Fruit fly (Drosophila melanogaster) whole organism, embryonic: ENCODE results near the gene CG14154.
A peak's percentile ranks its signal among the peaks of the same experiment; 100 is the strongest.

Experiments used
- Ada2b ChIP-seq: fragments of 200-800 bp; sonication (Bioruptor generic); IDR thresholded peaks from 2 replicates; pipeline ENCODE4 v1.3.6; 2022; ENCODE audit warnings: missing biosample characterization, missing genetic modification characterization
- CG11695 ChIP-seq: fragments of 200-800 bp; sonication (Bioruptor generic); IDR thresholded peaks from 3 replicates; pipeline ENCODE4 v1.3.6; 2022; ENCODE audit warnings: missing biosample characterization, missing genetic modification characterization
- CG13123 ChIP-seq: fragments of 200-800 bp; sonication (Bioruptor generic); optimal IDR thresholded peaks from 2 replicates; lab custom pipeline; 2016; ENCODE audit warnings: missing biosample characterization, missing genetic modification characterization
- CG13624 ChIP-seq: fragments of 200-800 bp; sonication (Bioruptor generic); optimal IDR thresholded peaks from 2 replicates; lab custom pipeline; 2016; ENCODE audit warnings: missing biosample characterization, missing genetic modification characterization
- CG13894 ChIP-seq: fragments of 200-800 bp; sonication (Bioruptor generic); optimal IDR thresholded peaks from 3 replicates; lab custom pipeline; 2018; ENCODE audit warnings: missing biosample characterization, mild to moderate bottlenecking, missing genetic modification characterization, moderate library complexity
- CG14014 ChIP-seq: fragments of 200-800 bp; sonication (Bioruptor generic); IDR thresholded peaks from 2 replicates; pipeline ENCODE4 v1.3.6; 2022; ENCODE audit warnings: missing biosample characterization, missing genetic modification characterization
- CG17359 ChIP-seq: fragments of 200-800 bp; sonication (Bioruptor generic); optimal IDR thresholded peaks from 3 replicates; lab custom pipeline; 2018; ENCODE audit warnings: missing biosample characterization, mild to moderate bottlenecking, missing genetic modification characterization, moderate library complexity
- CG17912 ChIP-seq: fragments of 200-800 bp; sonication (Bioruptor generic); optimal IDR thresholded peaks from 2 replicates; lab custom pipeline; 2018; ENCODE audit warnings: missing biosample characterization, mild to moderate bottlenecking, missing genetic modification characterization
- CG18476 ChIP-seq: fragments of 200-800 bp; sonication (Bioruptor generic); optimal IDR thresholded peaks from 2 replicates; lab custom pipeline; 2016; ENCODE audit warnings: missing biosample characterization, mild to moderate bottlenecking, missing genetic modification characterization
- CG18599 ChIP-seq: fragments of 200-800 bp; sonication (Bioruptor generic); optimal IDR thresholded peaks from 3 replicates; lab custom pipeline; 2017; ENCODE audit warnings: missing biosample characterization, missing genetic modification characterization, mild to moderate bottlenecking, moderate library complexity, missing genetic modification reagents
- CG2199 ChIP-seq: fragments of 200-800 bp; sonication (Bioruptor generic); IDR thresholded peaks from 3 replicates; pipeline ENCODE4 v1.3.6; 2022; ENCODE audit warnings: missing biosample characterization, missing genetic modification characterization
- CG3281 ChIP-seq: fragments of 200-800 bp; sonication (Bioruptor generic); optimal IDR thresholded peaks from 3 replicates; lab custom pipeline; 2017; ENCODE audit warnings: missing biosample characterization, mild to moderate bottlenecking, missing genetic modification characterization
- CG33213 ChIP-seq: fragments of 200-800 bp; sonication (Bioruptor generic); optimal IDR thresholded peaks from 3 replicates; lab custom pipeline; 2016; ENCODE audit warnings: missing biosample characterization, missing genetic modification characterization
- CG3995 ChIP-seq: fragments of 200-800 bp; sonication (Bioruptor generic); optimal IDR thresholded peaks from 3 replicates; lab custom pipeline; 2016; ENCODE audit warnings: missing biosample characterization, missing genetic modification characterization
- CG4854 ChIP-seq: fragments of 200-800 bp; sonication (Bioruptor generic); optimal IDR thresholded peaks from 2 replicates; lab custom pipeline; 2016; ENCODE audit warnings: missing biosample characterization, missing genetic modification characterization, inconsistent platforms
- CG6654 ChIP-seq: fragments of 200-800 bp; sonication (Bioruptor generic); optimal IDR thresholded peaks from 2 replicates; lab custom pipeline; 2017; ENCODE audit warnings: missing biosample characterization, mild to moderate bottlenecking, missing genetic modification characterization
- CG7556 ChIP-seq: fragments of 200-800 bp; sonication (Bioruptor generic); optimal IDR thresholded peaks from 2 replicates; lab custom pipeline; 2017; ENCODE audit warnings: missing biosample characterization, mild to moderate bottlenecking, missing genetic modification characterization
- CG7963 ChIP-seq: fragments of 200-800 bp; sonication (Bioruptor generic); IDR thresholded peaks from 3 replicates; pipeline ENCODE4 v1.3.6; 2022; ENCODE audit warnings: missing biosample characterization, missing genetic modification characterization; ENCODE audit not compliant: partially characterized antibody
- CG9215 ChIP-seq: fragments of 200-800 bp; sonication (Bioruptor generic); IDR thresholded peaks from 2 replicates; pipeline ENCODE4 v1.3.6; 2022; ENCODE audit warnings: missing biosample characterization, missing genetic modification characterization
- CG9437 ChIP-seq: fragments of 200-800 bp; sonication (Bioruptor generic); optimal IDR thresholded peaks from 2 replicates; lab custom pipeline; 2018; ENCODE audit warnings: missing biosample characterization, mild to moderate bottlenecking, missing genetic modification characterization
- CG9817 ChIP-seq: fragments of 200-800 bp; sonication (Bioruptor generic); optimal IDR thresholded peaks from 2 replicates; lab custom pipeline; 2018; ENCODE audit warnings: missing biosample characterization, mild to moderate bottlenecking, missing genetic modification characterization, moderate library complexity
- CrebB ChIP-seq: fragments of 200-800 bp; sonication (Bioruptor generic); optimal IDR thresholded peaks from 3 replicates; lab custom pipeline; 2018; ENCODE audit warnings: missing biosample characterization, mild to moderate bottlenecking, missing genetic modification characterization
- Doc2 ChIP-seq: fragments of 200-800 bp; sonication (Bioruptor generic); IDR thresholded peaks from 2 replicates; pipeline ENCODE4 v1.3.6; 2022; ENCODE audit warnings: missing biosample characterization, missing genetic modification characterization
- Eip74EF ChIP-seq, 2 experiments: fragments of 200-800 bp in 1 of 2; fragments of >200 bp in 1 of 2; sonication (Bioruptor generic) in 1 of 2; optimal IDR thresholded peaks; 2 replicates each; lab custom pipeline; 2017 to 2019; ENCODE audit warnings: missing biosample characterization in 2 of 2, missing genetic modification characterization in 2 of 2, mild to moderate bottlenecking in 1 of 2, moderate library complexity in 1 of 2
- Hr51 ChIP-seq, 2 experiments: fragments of 200-800 bp; sonication (Bioruptor generic); optimal IDR thresholded peaks; 2 replicates in 1 of 2; 3 replicates in 1 of 2; lab custom pipeline; 2016 to 2018; ENCODE audit warnings: missing biosample characterization in 2 of 2, missing genetic modification characterization in 2 of 2, mild to moderate bottlenecking in 1 of 2, moderate library complexity in 1 of 2
- Mad ChIP-seq: fragments of 200-800 bp; sonication (Bioruptor generic); optimal IDR thresholded peaks from 2 replicates; lab custom pipeline; 2016; ENCODE audit warnings: missing biosample characterization, missing genetic modification characterization
- Meics ChIP-seq: fragments of 200-800 bp; sonication (Bioruptor generic); optimal IDR thresholded peaks from 2 replicates; lab custom pipeline; 2017; ENCODE audit warnings: missing biosample characterization, mild to moderate bottlenecking, missing genetic modification characterization
- Myb ChIP-seq: fragments of 200-800 bp; sonication (Bioruptor generic); optimal IDR thresholded peaks from 2 replicates; lab custom pipeline; 2016; ENCODE audit warnings: missing biosample characterization, missing genetic modification characterization
- NK7.1 ChIP-seq: fragments of 200-800 bp; sonication (Bioruptor generic); optimal IDR thresholded peaks from 3 replicates; lab custom pipeline; 2016; ENCODE audit warnings: missing biosample characterization, missing genetic modification characterization
- Scr ChIP-seq: fragments of 200-800 bp; sonication (Bioruptor generic); IDR thresholded peaks from 2 replicates; pipeline ENCODE4 v1.3.6; 2022; ENCODE audit warnings: missing biosample characterization, missing genetic modification characterization; ENCODE audit not compliant: partially characterized antibody
- Stat92E ChIP-seq, 3 experiments: fragments of >200 bp in 2 of 3; fragments of 200-800 bp in 1 of 3; sonication (Bioruptor generic) in 1 of 3; optimal IDR thresholded peaks; 2 replicates each; lab custom pipeline; 2017 to 2019; ENCODE audit warnings: missing biosample characterization in 3 of 3, missing genetic modification characterization in 3 of 3, mild to moderate bottlenecking in 1 of 3, moderate library complexity in 1 of 3
- Xrp1 ChIP-seq: fragments of 200-800 bp; sonication (Bioruptor generic); IDR thresholded peaks from 2 replicates; pipeline ENCODE4 v1.3.6; 2022; ENCODE audit warnings: missing biosample characterization, missing genetic modification characterization
- caup ChIP-seq: fragments of 200-800 bp; sonication (Bioruptor generic); optimal IDR thresholded peaks from 3 replicates; lab custom pipeline; 2017; ENCODE audit warnings: missing biosample characterization, mild to moderate bottlenecking, missing genetic modification characterization, moderate library complexity; ENCODE audit not compliant: severe bottlenecking
- chinmo ChIP-seq: fragments of 200-800 bp; sonication (Bioruptor generic); IDR thresholded peaks from 4 replicates; pipeline ENCODE4 v1.3.6; 2022; ENCODE audit warnings: missing biosample characterization, missing genetic modification characterization; ENCODE audit not compliant: partially characterized antibody
- dmrt99B ChIP-seq: fragments of 200-800 bp; sonication (Bioruptor generic); optimal IDR thresholded peaks from 2 replicates; lab custom pipeline; 2018; ENCODE audit warnings: missing biosample characterization, mild to moderate bottlenecking, missing genetic modification characterization, moderate library complexity
- dpn ChIP-seq, 2 experiments: fragments of 200-800 bp; sonication (Bioruptor generic); optimal IDR thresholded peaks; 3 replicates each; lab custom pipeline; 2016; ENCODE audit warnings: missing biosample characterization in 2 of 2, missing genetic modification characterization in 2 of 2
- emc ChIP-seq: fragments of 200-800 bp; sonication (Bioruptor generic); optimal IDR thresholded peaks from 2 replicates; lab custom pipeline; 2016; ENCODE audit warnings: missing biosample characterization, missing genetic modification characterization
- fd3F ChIP-seq: fragments of 200-800 bp; sonication (Bioruptor generic); optimal IDR thresholded peaks from 2 replicates; lab custom pipeline; 2018; ENCODE audit warnings: missing biosample characterization, mild to moderate bottlenecking, missing genetic modification characterization, moderate library complexity
- gro ChIP-seq: fragments of 200-800 bp; sonication (Bioruptor generic); optimal IDR thresholded peaks from 2 replicates; lab custom pipeline; 2016; ENCODE audit warnings: missing biosample characterization, missing genetic modification characterization
- jigr1 ChIP-seq: fragments of 200-800 bp; sonication (Bioruptor generic); IDR thresholded peaks from 3 replicates; pipeline ENCODE4 v1.3.6; 2022; ENCODE audit warnings: missing biosample characterization, missing genetic modification characterization
- kni ChIP-seq: fragments of 200-800 bp; sonication (Bioruptor generic); optimal IDR thresholded peaks from 3 replicates; lab custom pipeline; 2017; ENCODE audit warnings: mild to moderate bottlenecking, missing biosample characterization, missing genetic modification reagents, missing genetic modification characterization
- maf-S ChIP-seq: fragments of 200-800 bp; sonication (Bioruptor generic); optimal IDR thresholded peaks from 2 replicates; lab custom pipeline; 2016; ENCODE audit warnings: missing biosample characterization, missing genetic modification characterization
- phol ChIP-seq: fragments of 200-800 bp; sonication (Bioruptor generic); optimal IDR thresholded peaks from 3 replicates; lab custom pipeline; 2018; ENCODE audit warnings: missing biosample characterization, mild to moderate bottlenecking, missing genetic modification characterization, moderate library complexity
- psq ChIP-seq: fragments of 200-800 bp; sonication (Bioruptor generic); optimal IDR thresholded peaks from 2 replicates; lab custom pipeline; 2017; ENCODE audit warnings: missing biosample characterization, missing genetic modification characterization
- run ChIP-seq: fragments of 200-800 bp; sonication (Bioruptor generic); optimal IDR thresholded peaks from 3 replicates; lab custom pipeline; 2018; ENCODE audit warnings: missing biosample characterization, mild to moderate bottlenecking, missing genetic modification characterization
- shn ChIP-seq: fragments of 200-800 bp; sonication (Bioruptor generic); optimal IDR thresholded peaks from 3 replicates; lab custom pipeline; 2016; ENCODE audit warnings: missing biosample characterization, missing genetic modification characterization
- sob ChIP-seq: fragments of 200-800 bp; sonication (Bioruptor generic); IDR thresholded peaks from 2 replicates; pipeline ENCODE4 v1.3.6; 2022; ENCODE audit warnings: missing biosample characterization, missing genetic modification characterization
- sr ChIP-seq: fragments of 200-800 bp; sonication (Bioruptor generic); IDR thresholded peaks from 3 replicates; pipeline ENCODE4 v1.3.6; 2022; ENCODE audit warnings: missing biosample characterization, missing genetic modification characterization
- tio ChIP-seq: fragments of 200-800 bp; sonication (Bioruptor generic); optimal IDR thresholded peaks from 2 replicates; lab custom pipeline; 2017; ENCODE audit warnings: missing biosample characterization, missing genetic modification characterization, inconsistent platforms
- zen2 ChIP-seq: fragments of 200-800 bp; sonication (Bioruptor generic); IDR thresholded peaks from 3 replicates; pipeline ENCODE4 v1.3.6; 2022; ENCODE audit warnings: missing biosample characterization, missing genetic modification characterization; ENCODE audit not compliant: partially characterized antibody

CG14154 gene

dm6 chr3L:10681814-10682213 lies 40.1 kb downstream of the CG14154 start (continued):
- TF ChIP-seq Stat92E (GFP tag; optimal IDR thresholded peaks at IDR 0.05; lab: Kevin White, UChicago) (no peak), fd3F (GFP tag; lab: Kevin White, UChicago) (no peak), Myb (GFP tag; lab: Kevin White, UChicago) (no peak), CG9437 (GFP tag; lab: Kevin White, UChicago) (no peak), CrebB (peak; percentile 30), Eip74EF (GFP tag; optimal IDR thresholded peaks at IDR 0.05; lab: Kevin White, UChicago) (no peak), CG4854 (GFP tag; lab: Kevin White, UChicago) (no peak), shn (GFP tag; lab: Kevin White, UChicago) (no peak), CG13123 (GFP tag; lab: Kevin White, UChicago) (no peak), gro (GFP tag; lab: Kevin White, UChicago) (no peak), dpn (GFP tag; optimal IDR thresholded peaks at IDR 0.05; lab: Kevin White, UChicago) (no peak), Meics (GFP tag; lab: Kevin White, UChicago) (peak; percentile 25), CG3995 (GFP tag; lab: Kevin White, UChicago) (no peak), maf-S (GFP tag; lab: Kevin White, UChicago) (no peak), Xrp1 (GFP tag; lab: Robert Waterston, UW) (peak; percentile 33; the same call in 1 of the 2 replicates), CG14014 (GFP tag; lab: Robert Waterston, UW) (0 out of 2 replicates have a peak, but pooled peaks have one; percentile 12), CG18599 (no peak), CG9817 (no peak), emc (GFP tag; lab: Kevin White, UChicago) (no peak), caup (no peak), CG11695 (GFP tag; lab: Robert Waterston, UW) (0 out of 3 replicates have a peak, but pooled peaks have one; percentile 7), CG9215 (no peak), CG2199 (GFP tag; lab: Robert Waterston, UW) (no peak), Ada2b (0 out of 2 replicates have a peak, but pooled peaks have one; percentile 30), Mad (GFP tag; lab: Kevin White, UChicago) (no peak), sob (GFP tag; lab: Robert Waterston, UW) (no peak), phol (tag; lab: Kevin White, UChicago) (no peak), CG17359 (no peak), chinmo (GFP tag; lab: Robert Waterston, UW) (peak; percentile 81; the same call in 2 of the 4 replicates), kni (GFP tag; lab: Kevin White, UChicago) (no peak), CG7963 (no peak), Hr51 (GFP tag; optimal IDR thresholded peaks at IDR 0.05; lab: Kevin White, UChicago) (no peak), Scr (GFP tag; lab: Robert Waterston, UW) (no peak), NK7.1 (GFP tag; lab: Kevin White, UChicago) (peak; percentile 19), jigr1 (GFP tag; lab: Robert Waterston, UW) (no peak), zen2 (GFP tag; lab: Robert Waterston, UW) (no peak), sr (no peak; the same call in 2 of the 3 replicates), tio (GFP tag; lab: Kevin White, UChicago) (no peak), dmrt99B (tag; lab: Kevin White, UChicago) (no peak), CG6654 (GFP tag; lab: Kevin White, UChicago) (no peak), CG3281 (GFP tag; lab: Kevin White, UChicago) (no peak), CG13624 (GFP tag; lab: Kevin White, UChicago) (peak; percentile 24), CG17912 (GFP tag; lab: Kevin White, UChicago) (no peak), CG18476 (GFP tag; lab: Kevin White, UChicago) (no peak), CG33213 (no peak), psq (GFP tag; lab: Kevin White, UChicago) (no peak), CG13894 (no peak), Doc2 (GFP tag; lab: Robert Waterston, UW) (no peak), run (tag; lab: Kevin White, UChicago) (no peak), CG7556 (no peak)
